Comparison of ENCODE assay signal across 1 fruit fly cellular context in genomic region chr3R:11460502-11461358, dm6.
TF ChIP-seq lines count a peak whose summit lies in the region.

Gene PGRP-LB, minus strand, starts transcription at chr3R:11460552.

TF ChIP-seq in whole organism, embryonic, 481 proteins besides CTCF, POLR2A, EP300 and RAD21 (continued from another document and continues in another):
- TF ChIP-seq grn (GFP tag; optimal IDR thresholded peaks at IDR 0.05; lab: Kevin White, UChicago) = peak; percentile 51
- TF ChIP-seq Xbp1 (GFP tag; optimal IDR thresholded peaks at IDR 0.05; lab: Kevin White, UChicago) = no peak
- TF ChIP-seq zf30C (GFP tag; optimal IDR thresholded peaks at IDR 0.05; lab: Kevin White, UChicago) = no peak
- TF ChIP-seq stc (GFP tag; IDR thresholded peaks at IDR 0.05; lab: Robert Waterston, UW) = no peak
- TF ChIP-seq kni (GFP tag; optimal IDR thresholded peaks at IDR 0.05; lab: Kevin White, UChicago) = no peak
- no peak for TF ChIP-seq CG7786 (GFP tag; optimal IDR thresholded peaks at IDR 0.05; lab: Kevin White, UChicago)
- TF ChIP-seq tap (tag; optimal IDR thresholded peaks at IDR 0.05; lab: Kevin White, UChicago) = no peak
- TF ChIP-seq Ets65A (GFP tag; lab: Kevin White, UChicago) = peak; percentile 91
- TF ChIP-seq Hey (tag; optimal IDR thresholded peaks at IDR 0.05; lab: Kevin White, UChicago) = peak; percentile 30
- TF ChIP-seq vfl (GFP tag; optimal IDR thresholded peaks at IDR 0.05; lab: Kevin White, UChicago) = no peak
- TF ChIP-seq gcm2 (GFP tag; optimal IDR thresholded peaks at IDR 0.05; lab: Kevin White, UChicago) = no peak
- TF ChIP-seq NFAT (GFP tag; IDR thresholded peaks at IDR 0.05; lab: Robert Waterston, UW) = no peak
- no peak for TF ChIP-seq CG17612 (GFP tag; IDR thresholded peaks at IDR 0.05; lab: Robert Waterston, UW)
- TF ChIP-seq PHDP (tag; optimal IDR thresholded peaks at IDR 0.05; lab: Kevin White, UChicago) = peak; percentile 2
- TF ChIP-seq HLH3B (GFP tag; IDR thresholded peaks at IDR 0.05; lab: Robert Waterston, UW) = no peak
- TF ChIP-seq CG14441 (GFP tag; IDR thresholded peaks at IDR 0.05; lab: Robert Waterston, UW) = no peak
- TF ChIP-seq lbe (GFP tag; optimal IDR thresholded peaks at IDR 0.05; lab: Kevin White, UChicago) = no peak
- TF ChIP-seq CG6272 (GFP tag; IDR thresholded peaks at IDR 0.05; lab: Robert Waterston, UW) = no peak
- no peak for TF ChIP-seq tll (GFP tag; optimal IDR thresholded peaks at IDR 0.05; lab: Kevin White, UChicago)
- no peak for TF ChIP-seq CG13123 (GFP tag; optimal IDR thresholded peaks at IDR 0.05; lab: Kevin White, UChicago)
- no peak for TF ChIP-seq fd3F (GFP tag; optimal IDR thresholded peaks at IDR 0.05; lab: Kevin White, UChicago)
- no peak for TF ChIP-seq crc (GFP tag; optimal IDR thresholded peaks at IDR 0.05; lab: Kevin White, UChicago)
- TF ChIP-seq CG11085 (GFP tag; IDR thresholded peaks at IDR 0.05; lab: Robert Waterston, UW) = no peak
- no peak for TF ChIP-seq CG4730 (GFP tag; IDR thresholded peaks at IDR 0.05; lab: Robert Waterston, UW)
- no peak for TF ChIP-seq CG5953 (GFP tag; IDR thresholded peaks at IDR 0.05; lab: Robert Waterston, UW)
- no peak for TF ChIP-seq sr (GFP tag; IDR thresholded peaks at IDR 0.05; lab: Robert Waterston, UW)
- TF ChIP-seq toy (GFP tag; IDR thresholded peaks at IDR 0.05; lab: Robert Waterston, UW) = no peak
- no peak for TF ChIP-seq CG10209 (GFP tag; optimal IDR thresholded peaks at IDR 0.05; lab: Kevin White, UChicago)
- no peak for TF ChIP-seq Usf (GFP tag; optimal IDR thresholded peaks at IDR 0.05; lab: Kevin White, UChicago)
- TF ChIP-seq al (GFP tag; IDR thresholded peaks at IDR 0.05; lab: Robert Waterston, UW) = no peak
- peak; percentile 9 for TF ChIP-seq bcd (GFP tag; optimal IDR thresholded peaks at IDR 0.05; lab: Kevin White, UChicago)
- TF ChIP-seq CG6813 (GFP tag; optimal IDR thresholded peaks at IDR 0.05; lab: Kevin White, UChicago) = no peak
- no peak for TF ChIP-seq CG7372 (GFP tag; IDR thresholded peaks at IDR 0.05; lab: Robert Waterston, UW)
- TF ChIP-seq amos (GFP tag; IDR thresholded peaks at IDR 0.05; lab: Robert Waterston, UW; ENCODE audit: partially characterized antibody) = no peak
- TF ChIP-seq CG32532 (GFP tag; IDR thresholded peaks at IDR 0.05; lab: Robert Waterston, UW) = no peak
- no peak for TF ChIP-seq CG1024 (GFP tag; IDR thresholded peaks at IDR 0.05; lab: Robert Waterston, UW)
- peak; percentile 43 for TF ChIP-seq CG3995 (GFP tag; optimal IDR thresholded peaks at IDR 0.05; lab: Kevin White, UChicago)
- TF ChIP-seq CG17912 (GFP tag; optimal IDR thresholded peaks at IDR 0.05; lab: Kevin White, UChicago) = no peak
- TF ChIP-seq maf-S (GFP tag; optimal IDR thresholded peaks at IDR 0.05; lab: Kevin White, UChicago) = no peak
- peak; percentile 38 for TF ChIP-seq grau (tag; optimal IDR thresholded peaks at IDR 0.05; lab: Kevin White, UChicago)
- no peak for TF ChIP-seq D (optimal IDR thresholded peaks at IDR 0.05; lab: Kevin White, UChicago)
- TF ChIP-seq D (GFP tag; optimal IDR thresholded peaks at IDR 0.05; lab: Kevin White, UChicago) = no peak
- no peak for TF ChIP-seq Chrac-16 (GFP tag; optimal IDR thresholded peaks at IDR 0.05; lab: Kevin White, UChicago)
- TF ChIP-seq CG2129 (GFP tag; IDR thresholded peaks at IDR 0.05; lab: Robert Waterston, UW; ENCODE audit: partially characterized antibody) = no peak
- no peak for TF ChIP-seq CG33557 (GFP tag; optimal IDR thresholded peaks at IDR 0.05; lab: Kevin White, UChicago)
- no peak for TF ChIP-seq her (GFP tag; optimal IDR thresholded peaks at IDR 0.05; lab: Kevin White, UChicago)
- TF ChIP-seq ems (GFP tag; optimal IDR thresholded peaks at IDR 0.05; lab: Kevin White, UChicago) = no peak
- TF ChIP-seq Ravus (GFP tag; IDR thresholded peaks at IDR 0.05; lab: Robert Waterston, UW) = no peak
- no peak for TF ChIP-seq Scr (GFP tag; IDR thresholded peaks at IDR 0.05; lab: Robert Waterston, UW; ENCODE audit: partially characterized antibody)
- no peak for TF ChIP-seq emc (GFP tag; optimal IDR thresholded peaks at IDR 0.05; lab: Kevin White, UChicago)
- no peak for TF ChIP-seq fd102C (GFP tag; optimal IDR thresholded peaks at IDR 0.05; lab: Kevin White, UChicago)
- TF ChIP-seq odd (GFP tag; optimal IDR thresholded peaks at IDR 0.05; lab: Kevin White, UChicago) = no peak
- TF ChIP-seq Hr39 (optimal IDR thresholded peaks at IDR 0.05; lab: Kevin White, UChicago) = no peak
- no peak for TF ChIP-seq CG11560 (tag; IDR thresholded peaks at IDR 0.05; lab: Robert Waterston, UW)
- no peak for TF ChIP-seq sim (GFP tag; IDR thresholded peaks at IDR 0.05; lab: Robert Waterston, UW)
- TF ChIP-seq CG12071 (GFP tag; optimal IDR thresholded peaks at IDR 0.05; lab: Kevin White, UChicago) = no peak
- TF ChIP-seq ac (GFP tag; optimal IDR thresholded peaks at IDR 0.05; lab: Kevin White, UChicago) = no peak
- TF ChIP-seq B-H2 (GFP tag; optimal IDR thresholded peaks at IDR 0.05; lab: Kevin White, UChicago) = no peak
- TF ChIP-seq CG15011 (GFP tag; optimal IDR thresholded peaks at IDR 0.05; lab: Kevin White, UChicago) = peak; percentile 27
- no peak for TF ChIP-seq Gug (GFP tag; IDR thresholded peaks at IDR 0.05; lab: Robert Waterston, UW)
- peak; percentile 42 for TF ChIP-seq CG13624 (GFP tag; optimal IDR thresholded peaks at IDR 0.05; lab: Kevin White, UChicago)
- no peak for TF ChIP-seq pzg (GFP tag; optimal IDR thresholded peaks at IDR 0.05; lab: Kevin White, UChicago)
- no peak for TF ChIP-seq Gsc (GFP tag; IDR thresholded peaks at IDR 0.05; lab: Robert Waterston, UW)
- TF ChIP-seq fd64A (GFP tag; optimal IDR thresholded peaks at IDR 0.05; lab: Kevin White, UChicago) = no peak
- no peak for TF ChIP-seq disco-r (GFP tag; optimal IDR thresholded peaks at IDR 0.05; lab: Kevin White, UChicago)
- no peak for TF ChIP-seq CG5245 (GFP tag; optimal IDR thresholded peaks at IDR 0.05; lab: Kevin White, UChicago)
- no peak for TF ChIP-seq CG4617 (GFP tag; optimal IDR thresholded peaks at IDR 0.05; lab: Kevin White, UChicago; ENCODE audit: borderline replicate concordance)
- TF ChIP-seq wor (GFP tag; IDR thresholded peaks at IDR 0.05; lab: Robert Waterston, UW) = no peak
- no peak for TF ChIP-seq pan (optimal IDR thresholded peaks at IDR 0.05; lab: Kevin White, UChicago)
- TF ChIP-seq pan (GFP tag; optimal IDR thresholded peaks at IDR 0.05 in 1 of 2, IDR thresholded peaks at IDR 0.05 in 1 of 2) = peak in 1 of 2 experiments; percentile 40
- peak; percentile 93 for TF ChIP-seq sug (tag; optimal IDR thresholded peaks at IDR 0.05; lab: Kevin White, UChicago)
- no peak for TF ChIP-seq nmo (GFP tag; optimal IDR thresholded peaks at IDR 0.05; lab: Kevin White, UChicago)
- no peak for TF ChIP-seq tna (GFP tag; IDR thresholded peaks at IDR 0.05; lab: Robert Waterston, UW; ENCODE audit: partially characterized antibody)
- peak; percentile 46 for TF ChIP-seq gem (tag; optimal IDR thresholded peaks at IDR 0.05; lab: Kevin White, UChicago)
- TF ChIP-seq NK7.1 (GFP tag; optimal IDR thresholded peaks at IDR 0.05; lab: Kevin White, UChicago) = no peak
- no peak for TF ChIP-seq H2.0 (GFP tag; IDR thresholded peaks at IDR 0.05; lab: Robert Waterston, UW)
- TF ChIP-seq CG11695 (GFP tag; IDR thresholded peaks at IDR 0.05; lab: Robert Waterston, UW) = no peak
- TF ChIP-seq CG12299 (tag; optimal IDR thresholded peaks at IDR 0.05; lab: Kevin White, UChicago) = no peak
- no peak for TF ChIP-seq Tbp (GFP tag; optimal IDR thresholded peaks at IDR 0.05; lab: Kevin White, UChicago)
- no peak for TF ChIP-seq caup (GFP tag; optimal IDR thresholded peaks at IDR 0.05; lab: Kevin White, UChicago; ENCODE audit: severe bottlenecking)
- TF ChIP-seq CG9817 (tag; optimal IDR thresholded peaks at IDR 0.05; lab: Kevin White, UChicago) = no peak
- TF ChIP-seq CG2678 (tag; optimal IDR thresholded peaks at IDR 0.05; lab: Kevin White, UChicago) = peak; percentile 49
- no peak for TF ChIP-seq CG2875 (GFP tag; optimal IDR thresholded peaks at IDR 0.05; lab: Kevin White, UChicago)
- TF ChIP-seq ci (GFP tag; IDR thresholded peaks at IDR 0.05; lab: Robert Waterston, UW) = no peak
- TF ChIP-seq ftz-f1 (GFP tag; optimal IDR thresholded peaks at IDR 0.05; lab: Kevin White, UChicago) = peak; percentile 33
- no peak for TF ChIP-seq CG7271 (tag; optimal IDR thresholded peaks at IDR 0.05; lab: Kevin White, UChicago)
- peak; percentile 12 for TF ChIP-seq CG30403 (GFP tag; optimal IDR thresholded peaks at IDR 0.05; lab: Kevin White, UChicago)
- no peak for TF ChIP-seq pfk (GFP tag; optimal IDR thresholded peaks at IDR 0.05; lab: Kevin White, UChicago)
- no peak for TF ChIP-seq CG14965 (GFP tag; optimal IDR thresholded peaks at IDR 0.05; lab: Kevin White, UChicago; ENCODE audit: borderline replicate concordance)
- no peak for TF ChIP-seq stwl (tag; optimal IDR thresholded peaks at IDR 0.05; lab: Kevin White, UChicago)
- no peak for TF ChIP-seq org-1 (GFP tag; optimal IDR thresholded peaks at IDR 0.05; lab: Kevin White, UChicago)
- TF ChIP-seq Ptx1 (GFP tag; IDR thresholded peaks at IDR 0.05; lab: Robert Waterston, UW) = peak; percentile 38; the same call in 1 of the 2 replicates
- no peak for TF ChIP-seq Side (GFP tag; optimal IDR thresholded peaks at IDR 0.05; lab: Kevin White, UChicago)
- TF ChIP-seq CG15479 (GFP tag; optimal IDR thresholded peaks at IDR 0.05; lab: Kevin White, UChicago) = no peak
- no peak for TF ChIP-seq Hmx (GFP tag; optimal IDR thresholded peaks at IDR 0.05; lab: Kevin White, UChicago)
- 0 out of 2 replicates have a peak, but pooled peaks have one; percentile 10 for TF ChIP-seq CG10366 (GFP tag; IDR thresholded peaks at IDR 0.05; lab: Robert Waterston, UW)
- peak; percentile 10 for TF ChIP-seq dmrt99B (tag; optimal IDR thresholded peaks at IDR 0.05; lab: Kevin White, UChicago)
- no peak for TF ChIP-seq CG2889 (GFP tag; IDR thresholded peaks at IDR 0.05; lab: Robert Waterston, UW)
- no peak for TF ChIP-seq CG13287 (GFP tag; IDR thresholded peaks at IDR 0.05; lab: Robert Waterston, UW; ENCODE audit: partially characterized antibody)
- no peak for TF ChIP-seq CG32772 (GFP tag; IDR thresholded peaks at IDR 0.05; lab: Robert Waterston, UW)
- no peak for TF ChIP-seq ham (GFP tag; IDR thresholded peaks at IDR 0.05; lab: Robert Waterston, UW)
- peak; percentile 4 for TF ChIP-seq CoRest (tag; optimal IDR thresholded peaks at IDR 0.05; lab: Kevin White, UChicago)
- TF ChIP-seq HLH54F (GFP tag; optimal IDR thresholded peaks at IDR 0.05; lab: Kevin White, UChicago) = no peak
- TF ChIP-seq CG18599 (GFP tag; optimal IDR thresholded peaks at IDR 0.05; lab: Kevin White, UChicago) = peak; percentile 51
- no peak for TF ChIP-seq Sin3A (optimal IDR thresholded peaks at IDR 0.05; lab: Kevin White, UChicago)
- TF ChIP-seq CG10543 (GFP tag; optimal IDR thresholded peaks at IDR 0.05; lab: Kevin White, UChicago) = peak; percentile 14
- peak; percentile 35; the same call in 1 of the 2 replicates for TF ChIP-seq CG9932 (GFP tag; IDR thresholded peaks at IDR 0.05; lab: Robert Waterston, UW)
- TF ChIP-seq CG3163 (GFP tag; optimal IDR thresholded peaks at IDR 0.05; lab: Kevin White, UChicago) = no peak
- TF ChIP-seq shn (GFP tag; optimal IDR thresholded peaks at IDR 0.05; lab: Kevin White, UChicago) = no peak
- TF ChIP-seq CG15696 (tag; optimal IDR thresholded peaks at IDR 0.05; lab: Kevin White, UChicago) = no peak
- no peak for TF ChIP-seq gro (GFP tag; optimal IDR thresholded peaks at IDR 0.05; lab: Kevin White, UChicago)
- no peak for TF ChIP-seq CG17829 (tag; optimal IDR thresholded peaks at IDR 0.05; lab: Kevin White, UChicago)
- TF ChIP-seq Nf-YC (tag; optimal IDR thresholded peaks at IDR 0.05; lab: Kevin White, UChicago) = no peak
- peak; percentile 30 for TF ChIP-seq CG9609 (GFP tag; optimal IDR thresholded peaks at IDR 0.05; lab: Kevin White, UChicago)
- no peak for TF ChIP-seq Antp (GFP tag; optimal IDR thresholded peaks at IDR 0.05; lab: Kevin White, UChicago)
- peak; percentile 36; the same call in 1 of the 3 replicates for TF ChIP-seq CG17361 (GFP tag; IDR thresholded peaks at IDR 0.05; lab: Robert Waterston, UW)
- TF ChIP-seq Camta (GFP tag; optimal IDR thresholded peaks at IDR 0.05; lab: Kevin White, UChicago) = no peak
- no peak for TF ChIP-seq hth (optimal IDR thresholded peaks at IDR 0.05; lab: Kevin White, UChicago)
- TF ChIP-seq CG31388 (GFP tag; optimal IDR thresholded peaks at IDR 0.05; lab: Kevin White, UChicago) = no peak
- TF ChIP-seq so (GFP tag; IDR thresholded peaks at IDR 0.05; lab: Robert Waterston, UW) = no peak
- TF ChIP-seq CG15514 (GFP tag; optimal IDR thresholded peaks at IDR 0.05; lab: Kevin White, UChicago) = no peak
- no peak for TF ChIP-seq danr (GFP tag; IDR thresholded peaks at IDR 0.05; lab: Robert Waterston, UW)
- no peak for TF ChIP-seq Doc2 (GFP tag; IDR thresholded peaks at IDR 0.05; lab: Robert Waterston, UW)
- no peak for TF ChIP-seq Atf6 (GFP tag; IDR thresholded peaks at IDR 0.05; lab: Robert Waterston, UW)
- TF ChIP-seq en (GFP tag; optimal IDR thresholded peaks at IDR 0.05; lab: Kevin White, UChicago) = no peak
- no peak for TF ChIP-seq Awh (GFP tag; IDR thresholded peaks at IDR 0.05; lab: Robert Waterston, UW)
- TF ChIP-seq ATbp (GFP tag; optimal IDR thresholded peaks at IDR 0.05; lab: Kevin White, UChicago) = no peak
- TF ChIP-seq CG6175 (GFP tag; IDR thresholded peaks at IDR 0.05; lab: Robert Waterston, UW) = no peak
- no peak for TF ChIP-seq wek (GFP tag; optimal IDR thresholded peaks at IDR 0.05; lab: Kevin White, UChicago)
- no peak for TF ChIP-seq CG17186 (GFP tag; optimal IDR thresholded peaks at IDR 0.05; lab: Kevin White, UChicago)
- TF ChIP-seq CG1603 (tag; optimal IDR thresholded peaks at IDR 0.05; lab: Kevin White, UChicago) = no peak
- TF ChIP-seq tin (GFP tag; optimal IDR thresholded peaks at IDR 0.05; lab: Kevin White, UChicago) = no peak
- TF ChIP-seq CG18619 (GFP tag; optimal IDR thresholded peaks at IDR 0.05; lab: Kevin White, UChicago) = no peak
- TF ChIP-seq CG1832 (GFP tag; optimal IDR thresholded peaks at IDR 0.05; lab: Kevin White, UChicago) = no peak
- no peak for TF ChIP-seq CG17359 (tag; optimal IDR thresholded peaks at IDR 0.05; lab: Kevin White, UChicago)
- no peak for TF ChIP-seq zen2 (GFP tag; IDR thresholded peaks at IDR 0.05; lab: Robert Waterston, UW; ENCODE audit: partially characterized antibody)
- TF ChIP-seq peb (GFP tag; IDR thresholded peaks at IDR 0.05; lab: Robert Waterston, UW) = no peak
- TF ChIP-seq Dp (GFP tag; optimal IDR thresholded peaks at IDR 0.05; lab: Kevin White, UChicago) = no peak
- TF ChIP-seq row (GFP tag; IDR thresholded peaks at IDR 0.05; lab: Robert Waterston, UW) = peak; percentile 67
- no peak for TF ChIP-seq CG7745 (tag; optimal IDR thresholded peaks at IDR 0.05; lab: Kevin White, UChicago)
